Worm (Caenorhabditis elegans) whole organism, young adult: Measurements from ENCODE around the gene bcc-1.

Source experiments
- B0035.1 ChIP-seq: sonication (generic microtip); optimal IDR thresholded peaks from 2 replicates; lab custom pipeline; 2016; ENCODE audit warnings: missing genetic modification characterization, mild to moderate bottlenecking, missing compliant biosample characterization, missing genotype, missing genetic modification reagents
- C06A6.2 ChIP-seq: fragments of 200-800 bp; sonication (Bioruptor generic); conservative IDR thresholded peaks from 2 replicates; pipeline ENCODE4 v1.3.6; 2022; ENCODE audit warnings: missing genetic modification characterization, missing compliant biosample characterization
- D2030.7 ChIP-seq: fragments of 200-800 bp; sonication (Bioruptor generic); IDR thresholded peaks from 2 replicates; pipeline ENCODE4 v1.3.6; 2022; ENCODE audit warnings: missing genetic modification reagents, missing genetic modification characterization, missing compliant biosample characterization
- F10E7.11 ChIP-seq: sonication (generic microtip); optimal IDR thresholded peaks from 2 replicates; lab custom pipeline; 2017; ENCODE audit warnings: mild to moderate bottlenecking, missing genetic modification characterization, moderate library complexity, missing compliant biosample characterization
- F22D6.2 ChIP-seq: sonication (generic microtip); optimal IDR thresholded peaks from 2 replicates; lab custom pipeline; 2016; ENCODE audit warnings: mild to moderate bottlenecking, missing genetic modification characterization, missing compliant biosample characterization
- F39B2.1 ChIP-seq: fragments of 200-800 bp; sonication (Bioruptor generic); IDR thresholded peaks from 2 replicates; pipeline ENCODE4 v1.3.6; 2022; ENCODE audit warnings: missing genetic modification reagents, missing genetic modification characterization, missing compliant biosample characterization
- K11D2.4 ChIP-seq: fragments of 200-800 bp; sonication (Bioruptor generic); IDR thresholded peaks from 2 replicates; pipeline ENCODE4 v1.3.6; 2022; ENCODE audit warnings: missing genetic modification reagents, missing genetic modification characterization, missing compliant biosample characterization
- T07F8.4 ChIP-seq: sonication (generic microtip); optimal IDR thresholded peaks from 2 replicates; lab custom pipeline; 2016; ENCODE audit warnings: mild to moderate bottlenecking, missing genetic modification characterization, moderate library complexity, missing compliant biosample characterization
- Y67H2A.10 ChIP-seq: fragments of 200-800 bp; sonication (Bioruptor generic); conservative IDR thresholded peaks from 2 replicates; pipeline ENCODE4 v1.3.6; 2022; ENCODE audit warnings: missing genetic modification reagents, missing genetic modification characterization, missing compliant biosample characterization
- akir-1 ChIP-seq: fragments of 200-800 bp; sonication (Bioruptor generic); optimal IDR thresholded peaks from 2 replicates; lab custom pipeline; 2018; ENCODE audit warnings: mild to moderate bottlenecking, missing genetic modification characterization, moderate library complexity, missing compliant biosample characterization
- attf-5 ChIP-seq: fragments of 200-800 bp; sonication (Bioruptor generic); optimal IDR thresholded peaks from 2 replicates; lab custom pipeline; 2018; ENCODE audit warnings: mild to moderate bottlenecking, missing genetic modification characterization, missing compliant biosample characterization
- ccch-3 ChIP-seq: fragments of 200-800 bp; sonication (Bioruptor generic); optimal IDR thresholded peaks from 2 replicates; lab custom pipeline; 2018; ENCODE audit warnings: mild to moderate bottlenecking, missing genetic modification characterization, missing compliant biosample characterization
- ceh-100 ChIP-seq: fragments of 200-800 bp; sonication (Bioruptor generic); IDR thresholded peaks from 2 replicates; pipeline ENCODE4 v1.3.6; 2022; ENCODE audit warnings: missing genetic modification reagents, missing genetic modification characterization, missing compliant biosample characterization
- ceh-58 ChIP-seq: fragments of 200-800 bp; sonication (Bioruptor generic); IDR thresholded peaks from 2 replicates; pipeline ENCODE4 v1.3.6; 2022; ENCODE audit warnings: missing genetic modification characterization, missing compliant biosample characterization
- die-1 ChIP-seq: sonication (generic microtip); optimal IDR thresholded peaks from 2 replicates; lab custom pipeline; 2016; ENCODE audit warnings: missing genotype, mild to moderate bottlenecking, missing genetic modification characterization, missing compliant biosample characterization
- dpff-1 ChIP-seq: sonication (generic microtip); optimal IDR thresholded peaks from 2 replicates; lab custom pipeline; 2017; ENCODE audit warnings: mild to moderate bottlenecking, missing genetic modification characterization, missing compliant biosample characterization
- egrh-3 ChIP-seq: fragments of 200-800 bp; sonication (Bioruptor generic); IDR thresholded peaks from 2 replicates; pipeline ENCODE4 v1.3.6; 2022; ENCODE audit warnings: missing genetic modification reagents, missing genetic modification characterization, missing compliant biosample characterization
- ekl-4 ChIP-seq: fragments of 200-800 bp; sonication (Bioruptor generic); IDR thresholded peaks from 2 replicates; pipeline ENCODE4 v1.3.6; 2022; ENCODE audit warnings: missing genetic modification reagents, missing genetic modification characterization, missing compliant biosample characterization
- hmg-1.2 ChIP-seq: fragments of 200-800 bp; sonication (Bioruptor generic); IDR thresholded peaks from 2 replicates; pipeline ENCODE4 v1.3.6; 2022; ENCODE audit warnings: missing genetic modification reagents, missing genetic modification characterization, missing compliant biosample characterization
- lin-40 ChIP-seq: sonication (generic microtip); optimal IDR thresholded peaks from 2 replicates; lab custom pipeline; 2016; ENCODE audit warnings: missing genetic modification characterization, mild to moderate bottlenecking, missing compliant biosample characterization, missing genotype, missing genetic modification reagents
- lin-54 ChIP-seq: fragments of 200-800 bp; sonication (Bioruptor generic); optimal IDR thresholded peaks from 2 replicates; lab custom pipeline; 2018; ENCODE audit warnings: mild to moderate bottlenecking, missing genetic modification characterization, missing compliant biosample characterization
- madf-10 ChIP-seq: sonication (generic microtip); optimal IDR thresholded peaks from 2 replicates; lab custom pipeline; 2016; ENCODE audit warnings: mild to moderate bottlenecking, missing genetic modification characterization, missing compliant biosample characterization
- mel-28 ChIP-seq: sonication (generic microtip); optimal IDR thresholded peaks from 2 replicates; lab custom pipeline; 2016; ENCODE audit warnings: borderline replicate concordance, mild to moderate bottlenecking, missing genetic modification characterization, missing compliant biosample characterization
- nfya-2 ChIP-seq: fragments of 200-800 bp; sonication (Bioruptor generic); IDR thresholded peaks from 2 replicates; pipeline ENCODE4 v1.3.6; 2022; ENCODE audit warnings: missing genetic modification reagents, missing genetic modification characterization, missing compliant biosample characterization
- nfyb-1 ChIP-seq: fragments of 200-800 bp; sonication (Bioruptor generic); IDR thresholded peaks from 2 replicates; pipeline ENCODE4 v1.3.6; 2022; ENCODE audit warnings: missing genetic modification reagents, missing genetic modification characterization, missing compliant biosample characterization
- nhr-120 ChIP-seq: fragments of 200-800 bp; sonication (Bioruptor generic); IDR thresholded peaks from 2 replicates; pipeline ENCODE4 v1.3.6; 2022; ENCODE audit warnings: missing genetic modification characterization, missing compliant biosample characterization
- nhr-27 ChIP-seq: fragments of 200-800 bp; sonication (Bioruptor generic); optimal IDR thresholded peaks from 2 replicates; lab custom pipeline; 2018; ENCODE audit warnings: mild to moderate bottlenecking, missing genetic modification characterization, moderate library complexity, missing compliant biosample characterization
- pbrm-1 ChIP-seq: fragments of 200-800 bp; sonication (Bioruptor generic); IDR thresholded peaks from 2 replicates; pipeline ENCODE4 v1.3.6; 2022; ENCODE audit warnings: missing genetic modification reagents, missing genetic modification characterization, missing compliant biosample characterization
- repo-1 ChIP-seq: sonication (generic microtip); optimal IDR thresholded peaks from 2 replicates; lab custom pipeline; 2017; ENCODE audit warnings: mild to moderate bottlenecking, missing genetic modification characterization, missing compliant biosample characterization
- snpc-1.3 ChIP-seq: sonication (generic microtip); optimal IDR thresholded peaks from 2 replicates; lab custom pipeline; 2017; ENCODE audit warnings: missing genetic modification characterization, mild to moderate bottlenecking, missing compliant biosample characterization, antibody characterized with exemption, moderate library complexity, missing genotype, missing genetic modification reagents; ENCODE audit not compliant: insufficient read depth
- snpc-4 ChIP-seq, 5 experiments: fragments of 150-350 bp in 1 of 5; sonication (generic microtip) in 4 of 5; optimal IDR thresholded peaks; 2 replicates each; lab custom pipeline; 2014 to 2018; ENCODE audit warnings: missing genetic modification characterization in 5 of 5, missing biosample characterization in 3 of 5, antibody characterized with exemption in 2 of 5, mild to moderate bottlenecking in 2 of 5, missing compliant biosample characterization in 2 of 5, missing genotype in 2 of 5, moderate library complexity in 2 of 5, missing genetic modification reagents in 1 of 5
- somi-1 ChIP-seq: fragments of 200-800 bp; sonication (Bioruptor generic); optimal IDR thresholded peaks from 2 replicates; lab custom pipeline; 2018; ENCODE audit warnings: mild to moderate bottlenecking, missing genetic modification characterization, missing compliant biosample characterization
- zfh-2 ChIP-seq: fragments of 200-800 bp; sonication (Bioruptor generic); conservative IDR thresholded peaks from 2 replicates; pipeline ENCODE4 v1.3.6; 2022; ENCODE audit warnings: missing genetic modification reagents, missing genetic modification characterization, missing compliant biosample characterization

Gene bcc-1

DNA sequence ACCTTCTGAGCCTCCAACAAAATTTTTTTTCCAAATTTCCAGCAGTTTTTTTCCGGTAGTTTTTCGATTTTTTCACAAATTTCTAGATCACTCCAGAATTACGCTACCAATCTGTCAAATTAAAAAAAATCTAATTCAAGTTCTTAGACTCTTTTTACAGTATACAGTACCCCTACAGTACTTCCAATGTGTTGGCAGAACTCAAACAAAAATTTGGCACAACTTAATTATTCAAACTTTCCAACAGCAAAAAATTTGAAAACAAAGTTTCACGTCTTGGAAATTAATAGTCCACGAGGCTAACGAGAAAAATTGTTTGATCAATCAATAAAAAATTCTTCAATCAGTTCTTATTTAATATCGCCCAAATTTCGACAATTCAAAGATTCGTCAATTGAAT is 42.5 kb downstream of the bcc-1 start, which contains the start of gene F36H1.3:
F36H1.3 (plus strand) TSS at position 323 of the 400 bp plus-strand sequence.
- no peak for TF ChIP-seq F22D6.2 (tag; lab: Kevin White, UChicago)
- no peak for TF ChIP-seq nhr-120 (GFP tag; lab: Robert Waterston, UW)
- no peak for TF ChIP-seq mel-28 (tag; lab: Kevin White, UChicago)
- no peak for TF ChIP-seq ceh-100 (GFP tag; lab: Robert Waterston, UW)
- no peak for TF ChIP-seq F39B2.1 (GFP tag; lab: Robert Waterston, UW)
- no peak for TF ChIP-seq zfh-2 (GFP tag; lab: Robert Waterston, UW)
- TF ChIP-seq nhr-27 (tag; lab: Kevin White, UChicago), result no peak
- no peak for TF ChIP-seq T07F8.4 (tag; lab: Kevin White, UChicago)
- no peak for TF ChIP-seq B0035.1 (tag; lab: Kevin White, UChicago)
- TF ChIP-seq akir-1 (GFP tag; lab: Kevin White, UChicago), result no peak
- TF ChIP-seq F10E7.11 (tag; lab: Kevin White, UChicago), result no peak
- no peak for TF ChIP-seq nfyb-1 (GFP tag; lab: Robert Waterston, UW)
- no peak for TF ChIP-seq snpc-4 (GFP tag; optimal IDR thresholded peaks at IDR 0.05; lab: Kevin White, UChicago)
- TF ChIP-seq snpc-4 (tag; optimal IDR thresholded peaks at IDR 0.05; lab: Kevin White, UChicago), result no peak

DNA sequence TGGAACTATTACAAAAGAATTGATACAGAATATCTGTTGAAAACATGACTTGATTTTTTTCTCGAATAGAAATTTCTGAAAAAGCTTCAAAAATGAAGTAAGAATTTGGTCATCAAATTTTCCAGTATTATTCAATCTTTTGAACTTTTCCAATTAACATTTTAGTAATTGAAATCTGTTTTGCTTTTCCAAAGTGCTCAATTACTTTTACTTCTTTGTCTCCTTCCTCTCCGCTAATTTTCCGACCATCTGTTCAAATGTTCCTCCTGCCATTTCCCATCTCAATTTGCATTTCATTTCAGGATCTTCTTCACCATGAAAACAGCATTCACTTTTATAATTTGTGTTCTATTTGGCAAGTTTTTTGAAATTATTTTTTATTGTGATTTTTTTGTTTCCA is 43.5 kb downstream of the bcc-1 start, which contains the start of gene F36H1.11:
F36H1.11 (plus strand) TSS at position 301 of the 400 bp plus-strand sequence.
- TF ChIP-seq egrh-3 (GFP tag; lab: Robert Waterston, UW) (no peak), ccch-3 (GFP tag; lab: Kevin White, UChicago) (no peak), die-1 (tag; lab: Kevin White, UChicago) (no peak), somi-1 (GFP tag; lab: Kevin White, UChicago) (no peak), nfya-2 (GFP tag; lab: Robert Waterston, UW) (no peak)
- TF ChIP-seq, all 124 proteins: peak for 0

DNA sequence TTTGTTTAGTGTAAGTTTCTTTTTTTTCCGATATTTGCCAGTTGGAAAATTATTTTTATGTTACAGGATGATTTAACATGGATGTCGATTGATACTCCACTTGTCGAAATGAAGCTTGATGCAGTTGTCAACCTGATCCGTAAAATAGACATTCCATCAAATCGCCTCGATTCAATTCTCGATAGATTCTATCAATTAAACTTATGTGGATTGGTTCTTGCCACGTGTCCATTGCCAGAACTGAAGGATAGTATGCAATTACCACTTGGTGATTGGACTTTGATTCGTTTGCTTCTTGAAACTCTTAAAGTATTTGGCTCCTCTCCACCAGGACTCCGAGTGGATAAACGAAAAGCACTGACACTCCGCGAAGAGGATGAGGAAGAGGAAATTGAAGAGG is 48.0 kb downstream of the bcc-1 start:
- TF ChIP-seq snpc-1.3 (tag; lab: Kevin White, UChicago) (no peak), akir-1 (GFP tag; lab: Kevin White, UChicago) (no peak), Y67H2A.10 (no peak), C06A6.2 (GFP tag; lab: Robert Waterston, UW) (no peak), lin-40 (tag; lab: Kevin White, UChicago) (no peak), ceh-58 (no peak), madf-10 (no peak)

DNA sequence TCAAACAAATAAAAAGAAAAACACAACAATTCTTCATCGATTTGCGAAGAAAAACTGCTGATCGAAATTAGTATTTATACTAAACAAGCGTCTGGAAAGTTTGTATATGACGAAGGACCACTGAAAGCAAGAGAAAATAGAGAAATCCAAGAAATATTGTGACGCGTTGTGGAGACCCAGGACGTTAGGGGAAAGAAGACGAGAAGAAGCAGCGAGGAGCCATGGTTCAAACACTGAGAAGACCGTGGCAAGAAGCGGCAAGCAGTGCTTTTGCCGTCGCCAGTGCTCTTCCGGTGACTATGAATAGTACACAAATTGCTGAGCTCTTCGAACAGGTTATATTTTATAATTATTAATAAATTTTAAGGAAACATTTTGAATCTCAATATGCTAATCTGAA is 53.7 kb downstream of the bcc-1 start:
- no peak for TF ChIP-seq repo-1 (tag; lab: Kevin White, UChicago)
- TF ChIP-seq hmg-1.2 (GFP tag; lab: Robert Waterston, UW), result peak; percentile 58; the same call in 1 of the 2 replicates

- TF ChIP-seq pbrm-1, result no peak
- no peak for TF ChIP-seq D2030.7 (GFP tag; lab: Robert Waterston, UW)
- TF ChIP-seq ekl-4 (GFP tag; lab: Robert Waterston, UW), result no peak
- TF ChIP-seq F22D6.2 (tag; lab: Kevin White, UChicago), result no peak
- TF ChIP-seq dpff-1 (tag; lab: Kevin White, UChicago), result no peak
- TF ChIP-seq attf-5 (GFP tag; lab: Kevin White, UChicago), result no peak
- TF ChIP-seq K11D2.4 (GFP tag; lab: Robert Waterston, UW), result no peak
- TF ChIP-seq lin-54 (GFP tag; lab: Kevin White, UChicago), result no peak
Measured at ce11 chrIV:11038618-11038664, 53.9 kb downstream of the bcc-1 start, which contains the start of gene kdin-1. Gene kdin-1 (plus strand): TSS chrIV:11038655.
